Worm (Caenorhabditis elegans): ENCODE data around the gene fbxa-151.
"Not testable (repeated sequence)": the region's sequence is repeated elsewhere in the genome, so short reads cannot be mapped to it uniquely, and the experiment has no call there.

DNA sequence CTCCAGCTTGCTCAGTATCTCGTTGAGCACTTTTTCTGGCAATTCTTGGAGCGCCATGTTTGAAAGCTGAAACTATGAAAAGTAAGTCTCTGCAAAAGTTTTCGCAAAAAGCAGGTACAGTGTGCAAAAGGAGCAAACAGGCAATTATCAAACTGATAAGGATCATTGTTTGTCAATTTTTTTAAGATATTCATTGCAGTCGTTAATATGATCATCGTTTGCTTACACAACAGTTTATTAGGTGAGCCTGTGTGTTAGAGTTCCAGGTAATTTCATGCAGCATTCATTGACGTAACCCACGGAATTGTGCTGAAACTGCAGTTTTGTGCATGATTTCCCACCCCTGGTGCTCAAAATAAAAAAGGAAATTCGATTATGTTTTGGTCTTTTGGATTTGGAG lies at the start of gene fbxa-151:
- TF ChIP-seq ceh-18, ceh-2, pha-4, ceh-9, dve-1, che-1, ceh-24, odd-2, Y22D7AL.16, lin-11, nhr-11 (tag; optimal IDR thresholded peaks at IDR 0.05): not testable (repeated sequence)
